Fruit fly (Drosophila melanogaster) whole organism, embryonic: ENCODE measurements around the gene CG14805.
A peak's percentile ranks its signal among the peaks of the same experiment; 100 is the strongest.

Experiments
- Adf1 ChIP-seq: fragments of 200-800 bp; sonication (Bioruptor generic); IDR thresholded peaks from 2 replicates; pipeline ENCODE4 v1.3.6; 2022; ENCODE audit warnings: missing biosample characterization, missing genetic modification characterization
- Aef1 ChIP-seq: fragments of 200-800 bp; sonication (Bioruptor generic); IDR thresholded peaks from 3 replicates; pipeline ENCODE4 v1.3.6; 2022; ENCODE audit warnings: missing biosample characterization, missing genetic modification characterization
- CG11696 ChIP-seq: fragments of 200-800 bp; sonication (Bioruptor generic); IDR thresholded peaks from 2 replicates; pipeline ENCODE4 v1.3.6; 2022; ENCODE audit warnings: missing biosample characterization, missing genetic modification characterization
- CG1233 ChIP-seq: fragments of 200-800 bp; sonication (Bioruptor generic); optimal IDR thresholded peaks from 4 replicates; lab custom pipeline; 2018; ENCODE audit warnings: missing biosample characterization, mild to moderate bottlenecking, missing genetic modification characterization
- CG14710 ChIP-seq: fragments of 200-800 bp; sonication (Bioruptor generic); optimal IDR thresholded peaks from 3 replicates; lab custom pipeline; 2019; ENCODE audit warnings: missing biosample characterization, mild to moderate bottlenecking, missing genetic modification characterization, moderate library complexity
- CG1529 ChIP-seq: fragments of 200-800 bp; sonication (Bioruptor generic); optimal IDR thresholded peaks from 3 replicates; lab custom pipeline; 2018; ENCODE audit warnings: missing biosample characterization, missing genetic modification characterization
- CG18764 ChIP-seq: fragments of 200-800 bp; sonication (Bioruptor generic); optimal IDR thresholded peaks from 3 replicates; lab custom pipeline; 2016; ENCODE audit warnings: missing biosample characterization, missing genetic modification characterization
- CG30020 ChIP-seq: fragments of 200-800 bp; optimal IDR thresholded peaks from 2 replicates; lab custom pipeline; 2019; ENCODE audit warnings: missing biosample characterization, mild to moderate bottlenecking, missing genetic modification characterization, moderate library complexity
- CG31224 ChIP-seq: fragments of 200-800 bp; sonication (Bioruptor generic); IDR thresholded peaks from 2 replicates; pipeline ENCODE4 v1.3.6; 2022; ENCODE audit warnings: missing biosample characterization, missing genetic modification characterization
- CG32532 ChIP-seq: fragments of 200-800 bp; sonication (Bioruptor generic); IDR thresholded peaks from 2 replicates; pipeline ENCODE4 v1.3.6; 2022; ENCODE audit warnings: missing biosample characterization, missing genetic modification characterization
- CG32772 ChIP-seq: fragments of 200-800 bp; sonication (Bioruptor generic); IDR thresholded peaks from 2 replicates; pipeline ENCODE4 v1.3.6; 2022; ENCODE audit warnings: missing biosample characterization, missing genetic modification characterization
- CG33557 ChIP-seq: fragments of 200-800 bp; sonication (Bioruptor generic); optimal IDR thresholded peaks from 2 replicates; lab custom pipeline; 2019; ENCODE audit warnings: missing biosample characterization, mild to moderate bottlenecking, missing genetic modification characterization, moderate library complexity
- CG3726 ChIP-seq: fragments of 200-800 bp; sonication (Bioruptor generic); IDR thresholded peaks from 3 replicates; pipeline ENCODE4, ENCODE4 v1.3.6; 2022; ENCODE audit warnings: missing biosample characterization, missing genetic modification characterization
- CG3838 ChIP-seq: fragments of 200-800 bp; sonication (Bioruptor generic); optimal IDR thresholded peaks from 3 replicates; lab custom pipeline; 2016; ENCODE audit warnings: missing biosample characterization, missing genetic modification characterization
- CG4424 ChIP-seq: fragments of 200-800 bp; sonication (Bioruptor generic); optimal IDR thresholded peaks from 3 replicates; lab custom pipeline; 2016; ENCODE audit warnings: missing biosample characterization, missing genetic modification characterization
- CG4707 ChIP-seq: fragments of 200-800 bp; sonication (Bioruptor generic); optimal IDR thresholded peaks from 2 replicates; lab custom pipeline; 2018; ENCODE audit warnings: missing biosample characterization, mild to moderate bottlenecking, missing genetic modification characterization, moderate library complexity
- CG8924 ChIP-seq: fragments of 200-800 bp; optimal IDR thresholded peaks from 3 replicates; lab custom pipeline; 2019; ENCODE audit warnings: missing biosample characterization, mild to moderate bottlenecking, missing genetic modification characterization, moderate library complexity
- CG9215 ChIP-seq: fragments of 200-800 bp; sonication (Bioruptor generic); IDR thresholded peaks from 2 replicates; pipeline ENCODE4 v1.3.6; 2022; ENCODE audit warnings: missing biosample characterization, missing genetic modification characterization
- Camta ChIP-seq: fragments of 200-800 bp; sonication (Bioruptor generic); optimal IDR thresholded peaks from 2 replicates; lab custom pipeline; 2016; ENCODE audit warnings: missing biosample characterization, missing genetic modification characterization
- Chrac-16 ChIP-seq: fragments of 200-800 bp; sonication (Bioruptor generic); optimal IDR thresholded peaks from 3 replicates; lab custom pipeline; 2016; ENCODE audit warnings: missing biosample characterization, missing genetic modification characterization
- Dbx ChIP-seq: fragments of 200-800 bp; sonication (Bioruptor generic); IDR thresholded peaks from 3 replicates; pipeline ENCODE4 v1.3.6; 2022; ENCODE audit warnings: missing biosample characterization, missing genetic modification characterization
- Dek ChIP-seq: fragments of 200-800 bp; sonication (Bioruptor generic); optimal IDR thresholded peaks from 3 replicates; lab custom pipeline; 2019; ENCODE audit warnings: missing biosample characterization, mild to moderate bottlenecking, missing genetic modification characterization, moderate library complexity
- Doc2 ChIP-seq: fragments of 200-800 bp; sonication (Bioruptor generic); IDR thresholded peaks from 2 replicates; pipeline ENCODE4 v1.3.6; 2022; ENCODE audit warnings: missing biosample characterization, missing genetic modification characterization
- Dref ChIP-seq: fragments of 200-800 bp; sonication (Bioruptor generic); IDR thresholded peaks from 2 replicates; pipeline ENCODE4 v1.3.6; 2022; ENCODE audit warnings: missing biosample characterization, missing genetic modification characterization
- H2.0 ChIP-seq: fragments of 200-800 bp; sonication (Bioruptor generic); IDR thresholded peaks from 2 replicates; pipeline ENCODE4 v1.3.6; 2022; ENCODE audit warnings: missing biosample characterization, missing genetic modification characterization
- HHEX ChIP-seq: fragments of 200-800 bp; sonication (Bioruptor generic); optimal IDR thresholded peaks from 3 replicates; lab custom pipeline; 2017; ENCODE audit warnings: missing biosample characterization, mild to moderate bottlenecking, missing genetic modification characterization, missing genetic modification reagents
- Hey ChIP-seq: fragments of 200-800 bp; sonication (Bioruptor generic); optimal IDR thresholded peaks from 3 replicates; lab custom pipeline; 2018; ENCODE audit warnings: missing biosample characterization, mild to moderate bottlenecking, missing genetic modification characterization
- Lpt ChIP-seq: fragments of >200 bp; optimal IDR thresholded peaks from 2 replicates; lab custom pipeline; 2018; ENCODE audit warnings: missing biosample characterization, missing genetic modification characterization
- Myb ChIP-seq: fragments of 200-800 bp; sonication (Bioruptor generic); optimal IDR thresholded peaks from 2 replicates; lab custom pipeline; 2016; ENCODE audit warnings: missing biosample characterization, missing genetic modification characterization
- Opbp ChIP-seq: fragments of 200-800 bp; sonication (Bioruptor generic); IDR thresholded peaks from 3 replicates; pipeline ENCODE4 v1.3.6; 2022; ENCODE audit warnings: missing biosample characterization, missing genetic modification characterization; ENCODE audit not compliant: partially characterized antibody
- Sry-δ ChIP-seq: fragments of 200-800 bp; sonication (Bioruptor generic); optimal IDR thresholded peaks from 2 replicates; lab custom pipeline; 2016; ENCODE audit warnings: missing biosample characterization, missing genetic modification characterization
- Usf ChIP-seq: fragments of 200-800 bp; sonication (Bioruptor generic); optimal IDR thresholded peaks from 2 replicates; lab custom pipeline; 2017; ENCODE audit warnings: missing genotype, missing biosample characterization, missing genetic modification characterization
- abd-A ChIP-seq: fragments of 200-800 bp; sonication (Bioruptor generic); optimal IDR thresholded peaks from 3 replicates; lab custom pipeline; 2019; ENCODE audit warnings: missing biosample characterization, mild to moderate bottlenecking, missing genetic modification characterization, moderate library complexity
- al ChIP-seq: fragments of 200-800 bp; sonication (Bioruptor generic); IDR thresholded peaks from 2 replicates; pipeline ENCODE4 v1.3.6; 2022; ENCODE audit warnings: missing biosample characterization, missing genetic modification characterization
- btn ChIP-seq: fragments of 200-800 bp; sonication (Bioruptor generic); optimal IDR thresholded peaks from 2 replicates; lab custom pipeline; 2016; ENCODE audit warnings: missing biosample characterization, missing genetic modification characterization
- caup ChIP-seq: fragments of 200-800 bp; sonication (Bioruptor generic); optimal IDR thresholded peaks from 3 replicates; lab custom pipeline; 2017; ENCODE audit warnings: missing biosample characterization, mild to moderate bottlenecking, missing genetic modification characterization, moderate library complexity; ENCODE audit not compliant: severe bottlenecking
- crol ChIP-seq: fragments of 200-800 bp; sonication (Bioruptor generic); IDR thresholded peaks from 2 replicates; pipeline ENCODE4 v1.3.6; 2022; ENCODE audit warnings: missing biosample characterization, missing genetic modification characterization
- dan ChIP-seq: fragments of 200-800 bp; sonication (Bioruptor generic); IDR thresholded peaks from 2 replicates; pipeline ENCODE4 v1.3.6; 2022; ENCODE audit warnings: missing biosample characterization, missing genetic modification characterization
- eve ChIP-seq, 2 experiments: fragments of >200 bp; optimal IDR thresholded peaks; 2 replicates each; lab custom pipeline; 2017; ENCODE audit warnings: missing biosample characterization in 2 of 2, missing genetic modification characterization in 2 of 2
- exex ChIP-seq: fragments of 200-800 bp; sonication (Bioruptor generic); optimal IDR thresholded peaks from 4 replicates; lab custom pipeline; 2018; ENCODE audit warnings: missing biosample characterization, mild to moderate bottlenecking, missing genetic modification characterization, moderate library complexity
- gcm ChIP-seq: fragments of 200-800 bp; sonication (Bioruptor generic); optimal IDR thresholded peaks from 2 replicates; lab custom pipeline; 2019; ENCODE audit warnings: missing biosample characterization, mild to moderate bottlenecking, missing genetic modification characterization, moderate library complexity
- gfzf ChIP-seq: fragments of 200-800 bp; sonication (Bioruptor generic); optimal IDR thresholded peaks from 2 replicates; lab custom pipeline; 2016; ENCODE audit warnings: missing biosample characterization, mild to moderate bottlenecking, missing genetic modification characterization, moderate library complexity
- jigr1 ChIP-seq: fragments of 200-800 bp; sonication (Bioruptor generic); IDR thresholded peaks from 3 replicates; pipeline ENCODE4 v1.3.6; 2022; ENCODE audit warnings: missing biosample characterization, missing genetic modification characterization
- maf-S ChIP-seq: fragments of 200-800 bp; sonication (Bioruptor generic); optimal IDR thresholded peaks from 2 replicates; lab custom pipeline; 2016; ENCODE audit warnings: missing biosample characterization, missing genetic modification characterization
- oc ChIP-seq: fragments of 200-800 bp; sonication (Bioruptor generic); optimal IDR thresholded peaks from 2 replicates; lab custom pipeline; 2018; ENCODE audit warnings: missing biosample characterization, mild to moderate bottlenecking, missing genetic modification characterization, moderate library complexity
- sim ChIP-seq: fragments of 200-800 bp; sonication (Bioruptor generic); IDR thresholded peaks from 2 replicates; pipeline ENCODE4 v1.3.6; 2022; ENCODE audit warnings: missing biosample characterization, missing genetic modification characterization
- sisA ChIP-seq: fragments of 200-800 bp; sonication (Bioruptor generic); IDR thresholded peaks from 2 replicates; pipeline ENCODE4 v1.3.6; 2022; ENCODE audit warnings: missing biosample characterization, missing genetic modification characterization
- sob ChIP-seq: fragments of 200-800 bp; sonication (Bioruptor generic); IDR thresholded peaks from 2 replicates; pipeline ENCODE4 v1.3.6; 2022; ENCODE audit warnings: missing biosample characterization, missing genetic modification characterization
- sr ChIP-seq: fragments of 200-800 bp; sonication (Bioruptor generic); IDR thresholded peaks from 3 replicates; pipeline ENCODE4 v1.3.6; 2022; ENCODE audit warnings: missing biosample characterization, missing genetic modification characterization
- tup ChIP-seq: fragments of 200-800 bp; sonication (Bioruptor generic); optimal IDR thresholded peaks from 2 replicates; lab custom pipeline; 2016; ENCODE audit warnings: missing biosample characterization, mild to moderate bottlenecking, missing genetic modification characterization, moderate library complexity
- vnd ChIP-seq: fragments of 200-800 bp; sonication (Bioruptor generic); IDR thresholded peaks from 3 replicates; pipeline ENCODE4 v1.3.6; 2022; ENCODE audit warnings: missing biosample characterization, missing genetic modification characterization; ENCODE audit not compliant: partially characterized antibody
- zf30C ChIP-seq: fragments of 200-800 bp; sonication (Bioruptor generic); optimal IDR thresholded peaks from 3 replicates; lab custom pipeline; 2018; ENCODE audit warnings: missing biosample characterization, mild to moderate bottlenecking, missing genetic modification characterization

CG14805 gene

dm6 chrX:1854070-1854469 is 23.0 kb upstream of the CG14805 start (continued):
- TF ChIP-seq crol (GFP tag; lab: Robert Waterston, UW) (no peak), H2.0 (peak; percentile 27; the same call in 1 of the 2 replicates), jigr1 (GFP tag; lab: Robert Waterston, UW) (no peak), sisA (GFP tag; lab: Robert Waterston, UW) (no peak), exex (tag; lab: Kevin White, UChicago) (peak; percentile 49), Opbp (GFP tag; lab: Robert Waterston, UW) (no peak), sim (GFP tag; lab: Robert Waterston, UW) (no peak), sob (GFP tag; lab: Robert Waterston, UW) (peak; percentile 85), sr (GFP tag; lab: Robert Waterston, UW) (peak; percentile 52; the same call in 2 of the 3 replicates), Aef1 (GFP tag; lab: Robert Waterston, UW) (no peak), Dek (tag; lab: Kevin White, UChicago) (peak; percentile 77), dan (GFP tag; lab: Robert Waterston, UW) (no peak), CG32772 (GFP tag; lab: Robert Waterston, UW) (0 out of 2 replicates have a peak, but pooled peaks have one; percentile 21), CG1233 (peak; percentile 61), tup (GFP tag; lab: Kevin White, UChicago) (peak; percentile 85), vnd (no peak), caup (GFP tag; lab: Kevin White, UChicago) (peak; percentile 95), Usf (GFP tag; lab: Kevin White, UChicago) (no peak), Lpt (GFP tag; lab: Kevin White, UChicago) (no peak), oc (tag; lab: Kevin White, UChicago) (no peak), CG4707 (GFP tag; lab: Kevin White, UChicago) (no peak), Myb (peak; percentile 42), CG18764 (GFP tag; lab: Kevin White, UChicago) (peak; percentile 38), eve (GFP tag; optimal IDR thresholded peaks at IDR 0.05; lab: Kevin White, UChicago) (no peak), gfzf (no peak), maf-S (GFP tag; lab: Kevin White, UChicago) (peak; percentile 54), CG8924 (tag; lab: Kevin White, UChicago) (peak; percentile 13), Sry-δ (GFP tag; lab: Kevin White, UChicago) (peak; percentile 28), Dbx (GFP tag; lab: Robert Waterston, UW) (peak; percentile 89; the same call in 2 of the 3 replicates), CG3838 (GFP tag; lab: Kevin White, UChicago) (peak; percentile 42), Camta (GFP tag; lab: Kevin White, UChicago) (peak; percentile 59), HHEX (GFP tag; lab: Kevin White, UChicago) (peak; percentile 87), btn (GFP tag; lab: Kevin White, UChicago) (peak; percentile 21), CG14710 (tag; lab: Kevin White, UChicago) (no peak), CG3726 (GFP tag; lab: Robert Waterston, UW) (no peak), CG32532 (GFP tag; lab: Robert Waterston, UW) (peak; percentile 58; the same call in 1 of the 2 replicates), Adf1 (GFP tag; lab: Robert Waterston, UW) (peak; percentile 72; the same call in 1 of the 2 replicates), gcm (no peak), Doc2 (no peak), CG9215 (GFP tag; lab: Robert Waterston, UW) (no peak), CG4424 (GFP tag; lab: Kevin White, UChicago) (no peak), CG33557 (GFP tag; lab: Kevin White, UChicago) (no peak), Chrac-16 (GFP tag; lab: Kevin White, UChicago) (no peak), Hey (peak; percentile 73), CG30020 (tag; lab: Kevin White, UChicago) (no peak), CG1529 (no peak), Dref (GFP tag; lab: Robert Waterston, UW) (no peak), CG31224 (GFP tag; lab: Robert Waterston, UW) (0 out of 2 replicates have a peak, but pooled peaks have one; percentile 37), abd-A (tag; lab: Kevin White, UChicago) (no peak), al (no peak), zf30C (GFP tag; lab: Kevin White, UChicago) (no peak), CG11696 (GFP tag; lab: Robert Waterston, UW) (0 out of 2 replicates have a peak, but pooled peaks have one; percentile 49)
